Fruit fly (Drosophila melanogaster) whole organism, larva: Measurements from ENCODE around the gene jvl.

Experiments used
- noc ChIP-seq: fragments of 200-800 bp; sonication (Bioruptor generic); optimal IDR thresholded peaks from 3 replicates; lab custom pipeline; 2019; ENCODE audit warnings: missing biosample characterization, mild to moderate bottlenecking, missing genetic modification characterization, moderate library complexity

The jvl gene

DNA sequence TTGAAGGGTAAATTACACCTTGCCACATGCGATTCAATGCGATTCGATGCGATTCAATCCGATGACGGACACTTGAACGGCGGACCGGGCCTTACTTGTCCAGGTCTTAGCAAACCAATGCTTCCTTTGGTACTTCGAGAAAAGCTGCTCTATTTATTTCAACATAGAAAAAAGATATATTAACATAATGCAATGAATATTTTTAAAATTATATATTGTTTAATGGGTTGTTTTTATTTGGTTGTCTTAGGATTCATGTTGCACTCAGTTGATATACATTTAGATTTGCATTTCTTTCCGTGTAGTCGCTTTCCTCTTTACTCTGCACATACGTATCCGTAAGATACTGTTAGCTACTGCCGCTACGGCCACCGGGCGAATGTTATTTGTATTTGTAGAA is 16.9 kb downstream of the jvl start:
- no peak for TF ChIP-seq noc (tag; lab: Kevin White, UChicago)

DNA sequence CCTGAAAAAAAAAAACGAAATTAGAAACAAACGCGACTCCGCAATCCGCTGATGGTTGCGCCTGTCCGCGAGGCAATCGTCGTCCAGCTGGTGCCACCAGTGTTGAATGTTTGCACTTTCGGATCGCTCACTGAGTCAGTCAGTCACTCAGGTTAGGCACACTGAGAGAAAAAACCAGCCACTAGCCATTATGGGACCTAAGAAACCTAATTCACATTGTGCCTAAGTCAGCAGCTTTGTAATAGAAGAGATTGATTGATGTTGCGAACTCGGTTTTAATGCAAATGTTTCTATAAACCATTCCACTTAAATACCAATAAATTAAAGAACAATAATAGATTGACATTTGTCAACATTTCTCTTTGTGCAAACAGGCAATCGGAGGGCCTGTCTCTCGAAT is 19.7 kb downstream of the jvl start:
- TF ChIP-seq noc (tag; lab: Kevin White, UChicago): no peak

DNA sequence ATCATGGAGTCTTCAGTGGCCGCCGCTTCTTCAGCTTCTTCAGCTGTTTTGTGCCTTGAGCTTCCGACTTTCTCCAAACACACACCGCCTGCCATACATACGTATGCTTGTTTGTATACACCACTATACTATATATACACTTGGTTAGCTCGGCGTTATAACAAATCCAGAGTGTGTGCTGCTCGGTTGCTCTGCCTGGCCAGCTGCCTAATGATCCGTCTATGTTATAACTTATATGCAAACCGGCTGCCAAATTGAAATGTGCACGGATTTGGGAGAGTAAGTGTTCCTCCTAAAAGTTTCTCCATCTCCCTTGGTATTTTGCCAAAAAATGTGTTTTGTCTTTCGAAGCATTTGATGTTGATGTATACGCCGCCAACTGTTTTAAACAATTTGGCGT is 22.1 kb downstream of the jvl start:
- no peak for TF ChIP-seq noc (tag; lab: Kevin White, UChicago)

DNA sequence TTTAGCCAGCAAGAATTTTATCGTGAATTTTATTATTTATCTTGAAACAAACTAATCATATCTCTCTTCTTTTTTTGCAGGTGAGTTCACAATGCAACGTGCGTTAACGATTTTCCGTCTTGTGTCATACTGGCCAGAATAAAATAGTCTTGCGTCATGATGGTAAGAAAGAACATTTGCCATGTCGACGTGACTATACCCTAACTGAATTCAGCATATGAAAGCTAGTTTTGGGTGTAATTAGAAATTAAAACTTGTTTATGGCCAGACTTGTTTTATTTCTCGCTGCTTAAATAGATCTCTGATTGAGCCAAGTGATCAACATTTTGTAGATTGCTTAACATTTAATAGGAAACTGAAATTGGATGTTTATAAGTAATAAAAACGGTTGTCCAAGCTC is 22.7 kb downstream of the jvl start:
- TF ChIP-seq noc (tag; lab: Kevin White, UChicago): no peak

DNA sequence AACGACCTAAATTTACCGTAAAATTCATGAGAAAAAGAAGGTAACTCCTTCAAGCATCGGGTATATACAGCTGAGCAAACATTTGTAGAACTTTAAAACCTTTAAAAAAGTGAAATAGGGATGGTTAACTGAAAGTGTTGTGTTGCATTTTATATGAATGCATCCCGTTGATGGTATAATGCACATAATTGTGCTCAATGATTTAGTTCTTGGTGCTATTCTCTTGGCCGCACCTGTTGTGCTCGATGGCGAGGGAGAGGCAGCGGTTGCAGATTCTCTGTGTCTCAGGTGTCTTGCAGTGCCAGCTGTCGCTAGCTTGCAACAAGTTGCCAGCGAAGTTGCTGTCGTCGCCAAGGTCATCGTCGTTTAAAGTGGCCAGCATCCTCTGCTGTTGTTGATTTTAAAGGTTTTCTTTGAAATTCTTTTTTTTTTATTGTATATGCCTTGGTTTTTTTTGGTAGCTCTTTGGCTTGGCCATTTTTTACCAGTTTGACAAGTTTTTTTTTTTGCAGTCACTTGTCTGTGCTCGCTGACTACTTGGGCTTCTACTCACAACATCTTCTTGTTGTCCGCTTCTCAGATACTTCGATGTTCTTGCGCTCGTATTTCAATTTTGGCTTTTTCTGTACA is 24.1 kb downstream of the jvl start:
- TF ChIP-seq noc (tag; lab: Kevin White, UChicago): no peak

DNA sequence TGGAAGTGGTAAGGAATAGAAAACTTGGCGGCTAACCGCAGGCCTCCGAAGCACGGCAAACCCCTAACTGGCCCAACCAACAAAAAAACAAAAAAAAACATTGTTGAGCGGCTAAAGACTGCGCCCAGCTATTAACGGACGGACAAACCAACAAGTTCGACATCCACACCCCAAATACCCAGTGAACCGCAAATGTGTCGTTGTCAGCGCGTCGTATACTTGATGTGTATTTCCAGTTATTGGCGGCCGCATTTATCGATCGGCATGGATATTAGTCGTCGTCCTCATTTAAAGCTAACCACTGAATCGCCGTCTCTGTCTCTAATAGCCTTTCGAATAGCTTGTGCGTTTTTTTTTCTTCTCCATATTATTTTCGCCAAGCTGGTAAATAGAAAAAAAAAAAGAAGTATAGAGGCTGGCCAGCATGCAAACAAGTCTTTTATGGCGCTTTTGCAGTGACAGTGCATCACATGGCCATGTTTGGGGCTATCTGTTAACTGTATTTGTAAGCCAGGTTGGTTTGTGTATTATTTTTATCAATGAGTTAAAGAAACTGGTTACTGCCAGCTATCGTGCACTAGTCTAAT is 25.1 kb downstream of the jvl start:
- TF ChIP-seq noc (tag; lab: Kevin White, UChicago): no peak

DNA sequence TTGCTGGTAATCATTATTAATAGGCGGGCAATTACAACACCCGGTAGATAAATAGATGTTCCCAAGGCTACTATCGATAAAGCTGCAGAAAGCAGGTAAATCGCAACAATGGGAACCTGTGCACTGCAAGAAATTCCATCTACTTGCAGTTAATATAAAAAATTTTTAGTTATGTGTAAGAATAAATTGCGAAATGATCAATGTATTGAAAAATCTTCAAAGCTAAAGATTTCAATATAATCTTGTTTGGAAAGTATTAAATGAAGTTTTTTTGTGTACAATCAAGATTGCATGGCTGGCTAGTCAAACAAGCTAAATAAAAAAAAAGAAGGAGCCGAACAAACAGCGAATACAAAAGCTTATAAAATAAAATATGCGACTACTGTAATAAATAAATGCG is 34.0 kb downstream of the jvl start:
- no peak for TF ChIP-seq noc (tag; lab: Kevin White, UChicago)

DNA sequence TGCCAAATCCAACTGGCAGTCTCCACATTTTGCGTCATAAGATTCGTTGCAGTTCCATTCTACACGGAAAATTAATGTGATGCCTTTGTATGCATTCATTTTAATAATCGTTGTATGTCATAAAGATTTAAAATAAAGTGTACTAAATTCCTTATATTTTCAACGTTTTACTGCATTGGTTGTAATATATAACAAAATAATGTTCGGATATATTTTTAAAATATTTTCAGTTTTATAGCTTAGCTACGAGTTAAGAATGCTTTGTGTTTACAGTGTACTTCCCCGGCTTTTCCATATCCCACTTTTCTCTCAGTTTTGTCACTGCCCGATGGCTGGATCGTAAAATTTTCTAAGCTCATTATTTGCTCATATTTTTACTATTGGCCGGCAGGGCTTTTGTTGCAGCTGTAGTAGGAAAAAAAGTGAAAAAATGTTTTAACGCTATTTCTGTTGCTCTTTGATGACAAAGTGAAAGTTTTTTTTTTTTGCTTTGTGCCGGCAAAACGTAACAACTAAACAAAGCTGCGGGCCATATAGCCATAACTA is 38.4 kb downstream of the jvl start:
- TF ChIP-seq noc (tag; lab: Kevin White, UChicago): no peak

DNA sequence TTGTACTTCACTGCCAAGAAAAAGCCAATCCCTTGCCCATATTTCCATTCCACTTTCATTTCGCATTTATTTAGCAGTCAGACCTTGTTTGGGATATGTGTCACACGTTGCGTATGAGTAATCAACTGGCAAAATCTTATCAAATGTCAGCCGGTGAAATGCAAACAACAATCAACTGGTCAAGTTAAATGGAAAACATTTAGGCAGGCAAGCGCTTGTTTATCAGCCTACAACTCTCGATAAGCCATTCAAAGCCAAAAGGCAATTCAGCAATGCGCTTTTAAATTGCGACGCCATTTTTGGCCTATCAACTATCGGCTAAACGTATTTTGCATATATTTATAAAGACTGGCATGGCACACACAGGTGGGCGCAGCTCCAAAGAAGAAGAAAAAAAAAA is 39.4 kb downstream of the jvl start:
- TF ChIP-seq noc (tag; lab: Kevin White, UChicago): peak; percentile 38

DNA sequence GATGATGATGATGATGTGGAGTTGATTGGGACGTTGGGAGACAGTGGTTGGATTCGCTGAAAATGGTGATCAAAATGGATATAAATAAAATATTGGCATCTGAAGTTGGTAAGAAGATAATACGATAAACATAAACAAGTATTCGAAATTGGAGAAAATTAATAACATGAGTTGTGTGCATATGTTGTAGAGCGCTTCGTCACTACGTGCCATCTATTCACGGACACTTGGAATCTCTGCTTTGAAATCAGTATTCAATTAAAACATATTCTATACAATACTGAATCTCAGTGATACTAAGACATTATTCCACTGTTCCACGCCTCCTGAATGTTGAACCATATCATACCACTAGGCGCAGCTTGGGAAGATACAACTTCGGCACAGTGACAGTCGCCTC is 44.0 kb downstream of the jvl start:
- no peak for TF ChIP-seq noc (tag; lab: Kevin White, UChicago)

DNA sequence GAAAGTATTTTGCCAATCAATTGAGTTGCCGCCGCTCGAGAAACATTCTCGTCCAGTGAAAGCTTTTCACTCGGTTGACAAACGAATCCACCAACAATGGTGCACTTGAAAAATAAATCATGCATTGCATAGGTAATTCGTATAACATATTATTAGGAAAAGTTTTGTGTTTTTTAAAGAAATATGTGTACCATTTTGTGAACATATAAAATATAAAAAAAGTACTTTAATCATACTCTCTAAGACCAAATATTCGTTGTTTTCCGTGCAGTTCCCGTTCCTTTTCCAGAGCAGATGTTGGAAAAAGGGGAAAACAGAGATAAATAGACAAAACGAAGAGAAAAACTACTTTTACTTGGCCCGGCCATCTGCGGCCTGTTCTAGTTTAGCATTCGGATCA is 45.3 kb downstream of the jvl start:
- no peak for TF ChIP-seq noc (tag; lab: Kevin White, UChicago)

DNA sequence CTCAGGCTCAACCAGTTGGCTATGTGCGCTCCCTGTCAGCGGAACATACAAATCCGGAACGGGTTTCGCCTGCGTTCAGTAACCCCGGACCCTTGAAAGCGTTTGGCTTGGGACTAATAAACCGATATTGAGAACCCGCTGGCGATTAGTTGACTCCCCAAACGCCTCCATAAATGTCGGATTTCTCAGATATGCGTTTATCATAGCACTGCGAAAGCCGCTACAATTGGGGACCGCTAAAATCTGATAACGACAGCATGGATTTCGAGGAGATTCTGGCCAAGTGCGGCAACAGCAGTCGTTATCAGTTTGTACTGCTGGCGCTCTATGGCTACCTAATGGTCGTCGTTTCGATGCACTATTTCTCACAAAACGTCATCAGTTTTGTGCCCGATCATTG is 54.9 kb downstream of the jvl start, which contains the start of gene CG14855:
Gene CG14855 (plus strand): TSS at position 12 of the 400 bp plus-strand sequence.
- TF ChIP-seq noc (tag; lab: Kevin White, UChicago): peak; percentile 3

DNA sequence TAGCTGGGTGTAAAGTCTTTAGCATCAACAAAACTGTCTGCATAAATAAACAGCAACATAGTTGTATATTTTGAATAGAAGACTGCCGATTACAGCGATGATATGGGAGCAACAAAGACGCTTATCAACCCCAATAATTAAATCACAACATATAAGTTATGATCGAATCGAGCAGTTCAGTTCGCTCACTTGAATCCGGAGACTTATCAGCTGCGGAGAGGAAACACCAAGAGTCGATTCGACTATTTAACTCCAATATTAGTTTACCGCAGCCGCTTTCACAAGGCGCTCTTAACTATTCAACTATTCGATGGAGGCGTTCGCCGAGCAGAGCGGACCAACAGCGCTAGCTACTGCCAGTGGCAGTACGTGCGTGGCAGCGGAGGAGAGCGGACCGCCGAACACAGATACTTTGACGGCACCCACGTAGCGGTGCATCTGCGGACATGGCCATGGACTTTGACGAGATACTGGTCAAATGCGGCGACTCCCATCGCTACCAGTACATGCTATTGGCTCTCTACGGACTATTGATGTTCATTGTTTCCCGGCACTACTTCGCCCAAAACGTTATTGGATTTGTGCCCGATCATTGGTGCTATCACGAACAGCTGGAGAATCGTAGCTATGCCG is 57.4 kb downstream of the jvl start, which contains the start of gene CG14856:
Gene CG14856 (plus strand): TSS at position 361 of the 633 bp plus-strand sequence.
- TF ChIP-seq noc (tag; lab: Kevin White, UChicago): peak; percentile 55

DNA sequence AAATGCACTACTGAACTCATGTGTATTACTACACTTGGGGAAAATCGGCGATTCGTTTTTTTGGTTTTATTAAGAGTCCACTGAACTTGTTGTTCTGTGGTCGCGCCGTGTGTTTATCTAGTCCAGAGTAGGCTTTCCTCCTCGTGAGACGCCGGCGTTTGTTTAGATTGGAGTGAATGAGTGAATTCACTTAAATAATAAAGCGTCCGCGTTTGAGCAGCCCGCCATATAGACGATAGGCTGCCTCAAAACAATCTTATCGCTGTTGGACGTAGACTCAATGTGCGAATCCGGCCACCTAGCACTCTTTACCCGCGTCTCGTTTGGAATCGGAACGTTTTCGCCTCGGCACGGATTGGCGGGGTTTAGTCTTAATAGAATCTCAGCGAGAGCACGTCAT is 60.0 kb downstream of the jvl start, which contains the start of gene CG14857:
Gene CG14857 (plus strand): TSS at position 367 of the 400 bp plus-strand sequence.
- peak; percentile 23 for TF ChIP-seq noc (tag; lab: Kevin White, UChicago)

DNA sequence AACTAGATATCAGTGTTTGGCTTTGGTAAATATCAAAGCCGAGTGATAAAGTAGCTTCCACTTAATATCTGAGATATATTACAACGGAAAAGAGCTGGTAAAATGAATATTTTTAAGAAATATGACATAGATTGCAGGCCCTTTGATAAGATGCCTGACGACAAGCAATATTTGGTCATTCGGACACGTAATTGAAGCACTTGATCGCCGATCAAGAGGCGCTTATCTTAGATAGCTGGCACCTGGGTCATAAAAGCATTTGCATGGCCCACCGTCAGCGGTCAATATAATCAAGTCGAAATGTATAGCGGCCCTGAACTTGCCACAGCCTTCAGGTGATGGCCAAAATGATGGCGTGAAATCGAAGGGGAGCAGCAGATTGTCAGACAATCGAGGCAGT is 69.3 kb downstream of the jvl start:
- no peak for TF ChIP-seq noc (tag; lab: Kevin White, UChicago)

DNA sequence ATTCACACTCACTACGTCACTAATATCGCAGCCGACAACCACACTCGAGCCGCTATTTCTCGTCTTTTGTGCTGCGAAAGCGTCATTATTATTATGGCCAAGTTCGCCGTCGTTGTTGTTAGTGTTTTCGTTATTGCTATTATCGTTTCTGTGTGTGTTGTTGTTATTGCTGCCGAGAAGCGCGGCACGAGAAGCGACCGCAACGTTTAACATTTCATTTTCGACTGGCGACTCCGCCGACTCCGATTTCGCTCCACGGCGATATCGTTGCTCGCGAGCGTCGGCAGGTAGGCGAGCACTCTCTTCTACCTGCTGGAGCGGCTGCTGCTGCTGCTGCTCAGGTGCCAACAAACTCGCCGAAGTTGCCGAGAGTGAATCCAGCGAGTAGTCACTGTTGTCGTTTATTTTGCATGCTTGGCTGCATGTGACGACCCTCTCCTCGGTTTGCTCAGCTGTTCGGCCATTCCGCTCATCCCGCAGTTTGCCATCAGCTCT is 76.4 kb downstream of the jvl start:
- TF ChIP-seq noc (tag; lab: Kevin White, UChicago): peak; percentile 28
